Worm (Caenorhabditis elegans): ENCODE results near the gene gspd-1.

Gene gspd-1

DNA sequence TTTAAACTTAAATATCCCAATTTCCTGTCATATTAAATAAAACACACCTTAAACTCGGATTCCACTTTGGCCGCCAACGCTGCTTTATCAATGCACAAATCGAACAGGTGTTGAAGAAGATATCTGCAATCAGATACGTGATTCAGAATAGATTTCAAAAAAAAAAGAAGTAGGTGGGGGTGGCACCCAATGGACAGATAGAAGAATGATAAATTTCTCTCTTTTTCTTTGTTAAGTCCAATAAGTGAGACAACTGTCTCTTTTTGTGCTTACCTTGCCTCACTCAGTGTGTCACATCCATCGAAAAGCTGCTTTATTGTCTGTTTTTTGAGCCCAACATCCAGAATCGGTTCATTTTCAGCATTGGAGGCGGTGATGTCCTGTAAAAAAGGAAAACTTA, 33.6 kb downstream of the gspd-1 start:
- TF ChIP-seq ZK337.2 (GFP tag; IDR thresholded peaks at IDR 0.05) (peak; percentile 60; the same call in 1 of the 2 replicates), mxl-3 (GFP tag; optimal IDR thresholded peaks at IDR 0.05) (no peak), nhr-11 (tag; optimal IDR thresholded peaks at IDR 0.05) (peak; percentile 61), dve-1 (tag; optimal IDR thresholded peaks at IDR 0.05; ENCODE audit: insufficient read depth) (no peak), F49E8.2 (tag; optimal IDR thresholded peaks at IDR 0.05; ENCODE audit: borderline replicate concordance) (no peak), aha-1 (tag) (peak; percentile 67), unc-130 (GFP tag; optimal IDR thresholded peaks at IDR 0.05) (no peak), madf-5 (GFP tag; IDR thresholded peaks at IDR 0.05) (no peak), ctbp-1 (GFP tag; IDR thresholded peaks at IDR 0.05) (no peak), Y105C5A.15 (GFP tag; IDR thresholded peaks at IDR 0.05) (no peak), duxl-1 (tag; optimal IDR thresholded peaks at IDR 0.05; ENCODE audit: poor library complexity) (no peak), ceh-62 (tag; optimal IDR thresholded peaks at IDR 0.05) (no peak)

DNA sequence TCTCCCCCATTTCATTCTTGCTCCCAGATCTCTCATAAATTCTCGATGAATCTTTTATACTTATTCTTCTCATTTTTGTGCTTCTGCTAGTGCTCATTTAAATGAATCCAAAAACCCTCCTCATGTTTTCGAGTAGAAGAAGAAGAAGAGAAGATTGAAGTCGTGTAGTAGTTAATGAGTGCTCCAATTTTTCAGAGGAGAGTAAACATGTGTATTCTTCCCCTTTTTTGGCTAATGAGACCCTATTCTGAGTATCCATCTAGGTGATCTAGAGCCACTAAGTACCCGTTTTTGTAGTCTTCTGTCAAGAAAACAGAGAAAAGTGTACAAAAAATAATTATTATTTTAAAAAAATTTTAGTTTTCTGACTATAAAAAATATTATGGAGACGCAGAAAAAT, 34.3 kb downstream of the gspd-1 start:
- TF ChIP-seq dve-1 (tag; optimal IDR thresholded peaks at IDR 0.05; ENCODE audit: insufficient read depth), result no peak
- no peak for TF ChIP-seq lin-38 (GFP tag; IDR thresholded peaks at IDR 0.05)
- no peak for TF ChIP-seq gei-8 (GFP tag; optimal IDR thresholded peaks at IDR 0.05)
- TF ChIP-seq fos-1 (tag; optimal IDR thresholded peaks at IDR 0.05), result no peak
- TF ChIP-seq fkh-10 (GFP tag; optimal IDR thresholded peaks at IDR 0.05), result no peak
- no peak for TF ChIP-seq ztf-11 (tag; optimal IDR thresholded peaks at IDR 0.05)
- no peak for TF ChIP-seq D1046.2 (GFP tag; IDR thresholded peaks at IDR 0.05)
- TF ChIP-seq ama-1 (optimal IDR thresholded peaks at IDR 0.05), result no peak
- no peak for TF ChIP-seq Y105C5A.15 (GFP tag; IDR thresholded peaks at IDR 0.05)
- TF ChIP-seq F10B5.3 (tag; optimal IDR thresholded peaks at IDR 0.05), result no peak

DNA sequence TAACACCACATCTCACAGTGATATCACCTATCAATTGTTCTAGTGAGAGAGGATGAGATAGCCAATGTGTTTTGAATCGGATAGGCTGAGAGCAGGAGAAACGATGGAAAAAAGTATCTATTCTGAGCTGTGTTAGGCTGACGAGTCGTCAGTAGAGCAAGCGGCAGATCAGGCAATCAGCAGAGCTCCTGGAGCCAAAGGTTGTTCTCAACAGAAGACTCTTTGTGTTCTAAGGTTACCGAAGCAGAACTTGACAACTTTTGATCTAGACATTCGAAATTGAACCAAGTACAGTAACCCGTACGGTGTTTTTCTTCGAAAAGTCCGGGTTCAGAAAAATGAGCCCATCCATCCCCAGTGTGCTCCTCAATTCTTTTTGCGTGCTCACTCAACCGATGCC, 35.5 kb downstream of the gspd-1 start:
- TF ChIP-seq dmd-8 (GFP tag; IDR thresholded peaks at IDR 0.05) (no peak), dve-1 (tag; optimal IDR thresholded peaks at IDR 0.05; ENCODE audit: insufficient read depth) (no peak), unc-62 (GFP tag; optimal IDR thresholded peaks at IDR 0.05 in 1 of 2) (peak in 1 of 2 experiments; percentile 98), unc-62 (tag; optimal IDR thresholded peaks at IDR 0.05) (no peak), hmg-1.1 (GFP tag; IDR thresholded peaks at IDR 0.05) (peak; percentile 24; the same call in 1 of the 2 replicates), set-16 (GFP tag; IDR thresholded peaks at IDR 0.05) (0 out of 2 replicates have a peak, but pooled peaks have one; percentile 5)

DNA sequence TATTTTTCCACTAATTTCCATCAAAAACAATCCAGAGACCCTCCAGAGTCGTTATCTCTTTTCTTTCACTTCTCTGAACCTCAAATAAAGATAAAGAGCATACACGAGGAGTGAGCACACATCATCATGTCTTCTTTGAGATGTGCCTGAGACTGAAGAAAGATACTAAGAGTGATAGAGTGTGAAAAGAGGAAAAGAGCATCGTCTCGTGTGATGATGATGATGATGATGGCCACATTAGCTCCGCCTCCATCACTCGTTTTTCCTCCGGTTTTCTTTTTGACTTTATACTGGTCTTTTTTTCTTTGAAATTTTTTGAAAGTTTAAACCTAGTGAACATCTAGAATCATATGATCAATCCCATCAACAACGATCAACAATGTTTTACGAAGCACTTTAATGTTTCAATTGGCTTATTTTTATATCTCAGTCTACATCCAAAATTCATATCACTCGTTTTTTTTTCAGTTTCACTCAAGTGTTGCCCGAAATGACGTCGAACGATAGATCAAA, 36.8 kb downstream of the gspd-1 start, which contains the start of gene T01G1.2:
Gene T01G1.2 (plus strand): TSS at position 463 of the 513 bp plus-strand sequence.
- TF ChIP-seq daf-8 (GFP tag; IDR thresholded peaks at IDR 0.05), result no peak
- peak; percentile 71 for TF ChIP-seq hlh-30 (tag; optimal IDR thresholded peaks at IDR 0.05; ENCODE audit: insufficient read depth)
- TF ChIP-seq zag-1 (tag; optimal IDR thresholded peaks at IDR 0.05), result no peak
- peak in 1 of 2 experiments; percentile 10 for TF ChIP-seq unc-62 (GFP tag; optimal IDR thresholded peaks at IDR 0.05 in 1 of 2)
- TF ChIP-seq unc-62 (tag; optimal IDR thresholded peaks at IDR 0.05), result no peak
- TF ChIP-seq nhr-11 (tag; optimal IDR thresholded peaks at IDR 0.05), result peak; percentile 25
- TF ChIP-seq lin-29 (GFP tag; IDR thresholded peaks at IDR 0.05), result no peak
- TF ChIP-seq mep-1 (tag; optimal IDR thresholded peaks at IDR 0.05), result peak; percentile 11
- TF ChIP-seq daf-16 (GFP tag; optimal IDR thresholded peaks at IDR 0.05), result peak in 1 of 2 experiments; percentile 42
- no peak for TF ChIP-seq daf-16 (tag; optimal IDR thresholded peaks at IDR 0.05)
- no peak for TF ChIP-seq nhr-77 (tag; optimal IDR thresholded peaks at IDR 0.05)
- no peak for TF ChIP-seq ztf-11 (tag; optimal IDR thresholded peaks at IDR 0.05)
- peak; percentile 33; the same call in 1 of the 2 replicates for TF ChIP-seq ceh-20 (GFP tag; IDR thresholded peaks at IDR 0.05)

DNA sequence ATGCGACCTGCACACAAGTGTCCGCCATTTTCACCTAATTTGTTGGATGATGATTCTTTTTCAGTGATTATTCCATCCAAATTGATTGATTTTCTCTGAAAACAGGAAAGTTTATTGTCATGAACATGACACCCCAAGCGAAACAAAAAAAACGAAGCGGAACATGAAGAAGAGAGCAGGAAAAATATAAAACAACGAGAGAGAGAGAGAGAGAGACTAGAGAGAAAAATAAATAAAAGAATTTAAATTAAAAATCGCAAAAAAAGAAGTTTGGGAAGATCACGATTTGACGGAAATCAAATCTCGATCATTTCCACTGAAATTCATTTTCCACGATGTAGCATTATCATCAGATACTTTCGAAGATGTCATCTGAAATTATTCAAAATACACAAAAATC, 42.5 kb downstream of the gspd-1 start, which contains the start of gene klp-12:
Gene klp-12 (minus strand): TSS at position 101 of the 400 bp plus-strand sequence.
- TF ChIP-seq nhr-48 (tag; optimal IDR thresholded peaks at IDR 0.05) (no peak), snpc-4 (tag; optimal IDR thresholded peaks at IDR 0.05) (no peak), ZK337.2 (GFP tag; IDR thresholded peaks at IDR 0.05) (no peak), madf-9 (GFP tag; conservative IDR thresholded peaks at IDR 0.05) (no peak), dve-1 (tag; optimal IDR thresholded peaks at IDR 0.05; ENCODE audit: insufficient read depth) (no peak), jun-1 (tag; optimal IDR thresholded peaks at IDR 0.05) (no peak), spr-1 (tag; optimal IDR thresholded peaks at IDR 0.05) (no peak), sdz-12 (GFP tag; optimal IDR thresholded peaks at IDR 0.05) (no peak), nhr-77 (tag; optimal IDR thresholded peaks at IDR 0.05) (no peak), nhr-11 (tag; optimal IDR thresholded peaks at IDR 0.05) (no peak), lin-38 (GFP tag; IDR thresholded peaks at IDR 0.05) (no peak), R02D3.7 (tag; optimal IDR thresholded peaks at IDR 0.05) (no peak), nhr-25 (tag; optimal IDR thresholded peaks at IDR 0.05; ENCODE audit: borderline replicate concordance, insufficient read depth) (no peak), lin-39 (tag; optimal IDR thresholded peaks at IDR 0.05) (no peak), nhr-111 (GFP tag; optimal IDR thresholded peaks at IDR 0.05) (no peak), egl-27 (tag; optimal IDR thresholded peaks at IDR 0.05) (no peak)
